Worm (Caenorhabditis elegans): Measurements from ENCODE around the gene idpp-1.

The idpp-1 gene

ce11 chrIII:728694-729093 is 11.8 kb upstream of the idpp-1 start:
- TF ChIP-seq nfya-1 (tag; optimal IDR thresholded peaks at IDR 0.05; ENCODE audit: insufficient read depth) (no peak), ztf-4 (tag; optimal IDR thresholded peaks at IDR 0.05) (no peak), tbx-2 (tag; optimal IDR thresholded peaks at IDR 0.05) (no peak)

- TF ChIP-seq egl-5 (tag; optimal IDR thresholded peaks at IDR 0.05) (no peak), nhr-77 (tag; optimal IDR thresholded peaks at IDR 0.05) (no peak), pqm-1 (tag; optimal IDR thresholded peaks at IDR 0.05) (no peak), ztf-11 (tag; optimal IDR thresholded peaks at IDR 0.05) (no peak), nhr-25 (tag; optimal IDR thresholded peaks at IDR 0.05) (no peak), snpc-4 (tag; optimal IDR thresholded peaks at IDR 0.05) (no peak), daf-12 (tag; optimal IDR thresholded peaks at IDR 0.05) (no peak), skn-1 (tag; optimal IDR thresholded peaks at IDR 0.05) (no peak), ceh-16 (tag; optimal IDR thresholded peaks at IDR 0.05) (no peak), elt-1 (tag; optimal IDR thresholded peaks at IDR 0.05) (no peak), zag-1 (tag; optimal IDR thresholded peaks at IDR 0.05) (no peak), nhr-67 (tag; optimal IDR thresholded peaks at IDR 0.05) (no peak), lin-39 (tag; optimal IDR thresholded peaks at IDR 0.05) (no peak), mml-1 (tag; optimal IDR thresholded peaks at IDR 0.05) (no peak), ceh-9 (tag; optimal IDR thresholded peaks at IDR 0.05) (no peak), ZK546.5 (tag; optimal IDR thresholded peaks at IDR 0.05) (no peak), nhr-23 (tag; optimal IDR thresholded peaks at IDR 0.05) (no peak), fkh-10 (GFP tag; optimal IDR thresholded peaks at IDR 0.05) (no peak), hmg-11 (tag; optimal IDR thresholded peaks at IDR 0.05) (no peak), elt-2 (tag; optimal IDR thresholded peaks at IDR 0.05) (no peak)
These were observed 4.0 kb downstream of the idpp-1 start for ce11 chrIII:744459-744858.

DNA sequence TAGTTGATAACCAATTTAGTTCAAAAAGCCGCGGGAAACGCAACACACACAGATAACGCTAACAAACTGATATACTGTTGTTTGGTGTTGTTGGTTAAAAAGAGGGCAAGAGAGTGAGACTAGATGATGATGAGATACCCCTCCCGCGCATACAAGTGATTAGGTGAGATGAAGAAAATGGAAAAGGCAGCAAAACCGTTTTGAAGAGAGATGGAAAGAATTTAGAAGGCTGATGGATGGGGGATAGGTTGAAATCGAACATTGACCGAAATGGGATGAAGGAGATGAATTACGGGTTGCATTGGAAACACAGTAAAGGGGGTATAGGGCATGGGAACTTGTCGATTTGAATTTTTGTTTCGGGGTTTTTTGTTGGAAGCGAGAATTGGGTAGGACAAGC is 8.3 kb downstream of the idpp-1 start:
- no peak for TF ChIP-seq sea-2 (GFP tag; optimal IDR thresholded peaks at IDR 0.05)
- TF ChIP-seq nhr-23 (tag; optimal IDR thresholded peaks at IDR 0.05), result peak; percentile 7
- peak in 1 of 3 experiments; percentile 13 for TF ChIP-seq elt-3 (tag; optimal IDR thresholded peaks at IDR 0.05)

DNA sequence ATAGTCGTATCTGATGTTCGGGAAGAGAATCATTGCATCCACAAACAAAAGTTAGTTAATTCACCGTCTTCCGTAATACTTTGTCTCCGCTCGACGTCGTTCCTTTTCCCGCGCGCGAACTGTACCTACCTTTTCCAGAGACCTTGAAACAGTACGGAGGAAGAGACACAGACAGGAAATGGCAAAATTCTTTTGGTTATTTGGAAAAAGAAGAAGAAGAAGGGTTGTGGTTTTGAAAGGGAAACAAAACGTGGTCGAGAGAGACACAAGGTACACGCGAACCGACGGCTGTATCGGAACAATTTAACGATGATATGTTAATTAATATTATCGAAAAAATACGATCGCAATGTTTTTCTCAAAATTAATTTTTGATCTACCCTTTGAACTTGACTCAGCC is 9.5 kb downstream of the idpp-1 start:
- TF ChIP-seq nhr-25 (tag; optimal IDR thresholded peaks at IDR 0.05) (peak; percentile 38), nhr-28 (tag; optimal IDR thresholded peaks at IDR 0.05) (no peak)

ce11 chrIII:752326-752725 is 11.8 kb downstream of the idpp-1 start, which contains the start of gene pat-12:
TSS of gene pat-12 (minus strand) at chrIII:752426.
- TF ChIP-seq nhr-43 (tag; optimal IDR thresholded peaks at IDR 0.05; ENCODE audit: poor library complexity, severe bottlenecking), result no peak
- no peak for TF ChIP-seq nhr-11 (tag; optimal IDR thresholded peaks at IDR 0.05)
- no peak for TF ChIP-seq daf-12 (tag; optimal IDR thresholded peaks at IDR 0.05)
- no peak for TF ChIP-seq elt-1 (tag; optimal IDR thresholded peaks at IDR 0.05)
- no peak for TF ChIP-seq ztf-11 (tag; optimal IDR thresholded peaks at IDR 0.05)
- no peak for TF ChIP-seq eor-1 (tag; optimal IDR thresholded peaks at IDR 0.05)
- TF ChIP-seq snpc-4 (tag; optimal IDR thresholded peaks at IDR 0.05), result no peak
- TF ChIP-seq elt-2 (tag; optimal IDR thresholded peaks at IDR 0.05), result no peak
- TF ChIP-seq nhr-67 (tag; optimal IDR thresholded peaks at IDR 0.05), result no peak
- TF ChIP-seq pha-4 (tag; optimal IDR thresholded peaks at IDR 0.05), result no peak
- TF ChIP-seq pqm-1 (tag; optimal IDR thresholded peaks at IDR 0.05), result no peak
- no peak for TF ChIP-seq egl-5 (tag; optimal IDR thresholded peaks at IDR 0.05)
- no peak for TF ChIP-seq sea-2 (GFP tag; optimal IDR thresholded peaks at IDR 0.05)

- TF ChIP-seq pqm-1 (tag; optimal IDR thresholded peaks at IDR 0.05) (no peak), jun-1 (tag; optimal IDR thresholded peaks at IDR 0.05) (no peak), egl-5 (tag; optimal IDR thresholded peaks at IDR 0.05) (no peak), nhr-23 (tag; optimal IDR thresholded peaks at IDR 0.05) (no peak), lin-39 (tag; optimal IDR thresholded peaks at IDR 0.05) (no peak), pha-4 (tag; optimal IDR thresholded peaks at IDR 0.05) (no peak), mml-1 (tag; optimal IDR thresholded peaks at IDR 0.05) (no peak), elt-3 (tag; optimal IDR thresholded peaks at IDR 0.05) (no peak), nhr-237 (tag; optimal IDR thresholded peaks at IDR 0.05) (no peak)
These were observed 13.9 kb downstream of the idpp-1 start for ce11 chrIII:754371-754770.

Measured in whole organism, L3 larva.